Worm (Caenorhabditis elegans) whole organism, L2 larva: ENCODE results near the gene B0507.8.

Experiments used
- F13H6.1 ChIP-seq: sonication (generic microtip); optimal IDR thresholded peaks from 2 replicates; lab custom pipeline; 2016; ENCODE audit warnings: missing genetic modification characterization, missing compliant biosample characterization
- dmd-4 ChIP-seq: sonication (generic microtip); optimal IDR thresholded peaks from 2 replicates; lab custom pipeline; 2017; ENCODE audit warnings: missing biosample characterization, missing genetic modification characterization
- nhr-77 ChIP-seq: fragments of 150-350 bp; optimal IDR thresholded peaks from 2 replicates; lab custom pipeline; 2014; ENCODE audit warnings: missing biosample characterization, missing genetic modification characterization
- skn-1 ChIP-seq: sonication (generic microtip); optimal IDR thresholded peaks from 2 replicates; lab custom pipeline; 2017; ENCODE audit warnings: missing biosample characterization, missing genetic modification characterization
- unc-62 ChIP-seq: fragments of 150-350 bp; optimal IDR thresholded peaks from 2 replicates; lab custom pipeline; 2014; ENCODE audit warnings: missing biosample characterization, missing genetic modification reagents, missing genetic modification characterization

ce11 chrV:8792814-8793213, 30.1 kb upstream of the B0507.8 start:
- no peak for TF ChIP-seq unc-62
- no peak for TF ChIP-seq F13H6.1 (tag; lab: Kevin White, UChicago)
- TF ChIP-seq dmd-4 (tag; lab: Kevin White, UChicago): no peak
- no peak for TF ChIP-seq skn-1 (tag; lab: Kevin White, UChicago)
- TF ChIP-seq nhr-77 (tag; lab: Kevin White, UChicago): no peak
